Worm (Caenorhabditis elegans) whole organism, L1 larva: ENCODE data around the gene K07D4.9.
A peak's percentile ranks its signal among the peaks of the same experiment; 100 is the strongest.

Source experiments
- C04F5.9 ChIP-seq: sonication (generic microtip); optimal IDR thresholded peaks from 2 replicates; lab custom pipeline; 2016; ENCODE audit warnings: missing genetic modification characterization, missing compliant biosample characterization
- alr-1 ChIP-seq: fragments of 200-800 bp; sonication (Bioruptor generic); optimal IDR thresholded peaks from 2 replicates; lab custom pipeline; 2018; ENCODE audit warnings: borderline replicate concordance, mild to moderate bottlenecking, missing genetic modification characterization, missing compliant biosample characterization
- blmp-1 ChIP-seq: fragments of 150-350 bp; optimal IDR thresholded peaks from 2 replicates; lab custom pipeline; 2014; ENCODE audit warnings: missing biosample characterization, missing genetic modification characterization
- ceh-88 ChIP-seq: fragments of 200-800 bp; sonication (Bioruptor generic); IDR thresholded peaks from 2 replicates; pipeline ENCODE4 v1.3.6; 2022; ENCODE audit warnings: missing genetic modification characterization, missing compliant biosample characterization
- dsc-1 ChIP-seq: sonication (generic microtip); optimal IDR thresholded peaks from 2 replicates; lab custom pipeline; 2016; ENCODE audit warnings: mild to moderate bottlenecking, missing genetic modification characterization, missing compliant biosample characterization
- efl-1 ChIP-seq, 4 experiments: fragments of 150-350 bp; optimal IDR thresholded peaks in 3 of 4; peaks in 1 of 4; 1 replicate in 1 of 4; 2 replicates in 3 of 4; lab custom pipeline; 2014; ENCODE audit warnings: missing biosample characterization in 2 of 4, missing genetic modification characterization in 2 of 4, missing genetic modification reagents in 2 of 4
- egl-13 ChIP-seq: sonication (generic microtip); optimal IDR thresholded peaks from 2 replicates; lab custom pipeline; 2016; ENCODE audit warnings: missing genotype, missing genetic modification reagents, missing genetic modification characterization, missing compliant biosample characterization
- elt-2 ChIP-seq: sonication (generic microtip); optimal IDR thresholded peaks from 2 replicates; lab custom pipeline; 2016; ENCODE audit warnings: missing genetic modification characterization, mild to moderate bottlenecking, inconsistent platforms, missing compliant biosample characterization, missing genetic modification reagents
- elt-3 ChIP-seq, 6 experiments: fragments of 150-350 bp in 1 of 6; sonication (generic microtip); optimal IDR thresholded peaks; 2 replicates each; lab custom pipeline; 2017 to 2018; ENCODE audit warnings: missing biosample characterization in 6 of 6, missing genetic modification characterization in 6 of 6, inconsistent platforms in 1 of 6
- fkh-8 ChIP-seq: sonication (generic microtip); optimal IDR thresholded peaks from 2 replicates; lab custom pipeline; 2016; ENCODE audit warnings: mild to moderate bottlenecking, missing genetic modification characterization, missing compliant biosample characterization
- hpl-2 ChIP-seq: fragments of 150-350 bp; optimal IDR thresholded peaks from 2 replicates; lab custom pipeline; 2014; ENCODE audit warnings: missing biosample characterization, missing genetic modification reagents, missing genetic modification characterization
- irx-1 ChIP-seq: sonication (generic microtip); optimal IDR thresholded peaks from 2 replicates; lab custom pipeline; 2016; ENCODE audit warnings: missing genetic modification characterization, missing compliant biosample characterization
- isw-1 ChIP-seq: fragments of 200-800 bp; sonication (Bioruptor generic); IDR thresholded peaks from 2 replicates; pipeline ENCODE4 v1.3.6; 2022; ENCODE audit warnings: missing genetic modification characterization, missing compliant biosample characterization
- jun-1 ChIP-seq: fragments of 150-350 bp; optimal IDR thresholded peaks from 2 replicates; lab custom pipeline; 2014; ENCODE audit warnings: missing biosample characterization, missing genetic modification reagents, missing genetic modification characterization
- lsy-2 ChIP-seq, 2 experiments: fragments of 150-350 bp; optimal IDR thresholded peaks; 2 replicates each; lab custom pipeline; 2014; ENCODE audit warnings: missing biosample characterization in 2 of 2, missing genetic modification characterization in 2 of 2
- mdl-1 ChIP-seq, 2 experiments: fragments of 150-350 bp; optimal IDR thresholded peaks; 2 replicates each; lab custom pipeline; 2014 to 2017; ENCODE audit warnings: missing biosample characterization in 2 of 2, missing genetic modification characterization in 2 of 2, inconsistent platforms in 1 of 2
- mef-2 ChIP-seq: fragments of 150-350 bp; optimal IDR thresholded peaks from 2 replicates; lab custom pipeline; 2014; ENCODE audit warnings: missing biosample characterization, missing genetic modification characterization
- mep-1 ChIP-seq: fragments of 150-350 bp; optimal IDR thresholded peaks from 2 replicates; lab custom pipeline; 2014; ENCODE audit warnings: missing biosample characterization, missing genetic modification characterization
- nhr-11 ChIP-seq: fragments of 150-350 bp; optimal IDR thresholded peaks from 2 replicates; lab custom pipeline; 2014; ENCODE audit warnings: missing biosample characterization, missing genetic modification characterization
- nhr-12 ChIP-seq: sonication (generic microtip); optimal IDR thresholded peaks from 2 replicates; lab custom pipeline; 2017; ENCODE audit warnings: missing biosample characterization, missing genetic modification characterization
- nhr-20 ChIP-seq: sonication (generic microtip); optimal IDR thresholded peaks from 2 replicates; lab custom pipeline; 2016; ENCODE audit warnings: mild to moderate bottlenecking, missing genetic modification characterization, missing compliant biosample characterization
- nhr-28 ChIP-seq: fragments of 150-350 bp; optimal IDR thresholded peaks from 2 replicates; lab custom pipeline; 2014; ENCODE audit warnings: missing biosample characterization, missing genetic modification characterization
- nhr-47 ChIP-seq: sonication (generic microtip); optimal IDR thresholded peaks from 2 replicates; lab custom pipeline; 2016; ENCODE audit warnings: mild to moderate bottlenecking, missing genetic modification characterization, moderate library complexity, missing compliant biosample characterization
- nhr-77 ChIP-seq: fragments of 150-350 bp; optimal IDR thresholded peaks from 2 replicates; lab custom pipeline; 2014; ENCODE audit warnings: missing biosample characterization, missing genetic modification characterization
- nhr-90 ChIP-seq: sonication (generic microtip); optimal IDR thresholded peaks from 2 replicates; lab custom pipeline; 2016; ENCODE audit warnings: mild to moderate bottlenecking, missing genetic modification characterization, missing compliant biosample characterization; ENCODE audit not compliant: poor library complexity
- rnt-1 ChIP-seq: sonication (generic microtip); optimal IDR thresholded peaks from 2 replicates; lab custom pipeline; 2016; ENCODE audit warnings: mild to moderate bottlenecking, missing genetic modification characterization, moderate library complexity, missing compliant biosample characterization
- sptf-1 ChIP-seq: fragments of 150-350 bp; optimal IDR thresholded peaks from 2 replicates; lab custom pipeline; 2014; ENCODE audit warnings: missing biosample characterization, missing genetic modification characterization
- swsn-7 ChIP-seq: sonication (generic microtip); optimal IDR thresholded peaks from 2 replicates; lab custom pipeline; 2016; ENCODE audit warnings: missing genetic modification characterization, missing compliant biosample characterization
- tlp-1 ChIP-seq: fragments of 150-350 bp; optimal IDR thresholded peaks from 2 replicates; lab custom pipeline; 2014; ENCODE audit warnings: missing biosample characterization, missing genetic modification characterization
- unc-30 ChIP-seq: sonication (generic microtip); optimal IDR thresholded peaks from 2 replicates; lab custom pipeline; 2017; ENCODE audit warnings: missing biosample characterization, missing genetic modification characterization
- unc-62 ChIP-seq: fragments of 150-350 bp; optimal IDR thresholded peaks from 2 replicates; lab custom pipeline; 2014; ENCODE audit warnings: missing biosample characterization, missing genetic modification reagents, missing genetic modification characterization
- unc-86 ChIP-seq: sonication (generic microtip); optimal IDR thresholded peaks from 2 replicates; lab custom pipeline; 2016; ENCODE audit warnings: missing genetic modification characterization, missing compliant biosample characterization
- vab-15 ChIP-seq: sonication (generic microtip); optimal IDR thresholded peaks from 2 replicates; lab custom pipeline; 2017; ENCODE audit warnings: missing genotype, mild to moderate bottlenecking, missing genetic modification characterization, missing compliant biosample characterization
- ztf-4 ChIP-seq: fragments of 150-350 bp; optimal IDR thresholded peaks from 2 replicates; lab custom pipeline; 2014; ENCODE audit warnings: missing biosample characterization, missing genetic modification characterization

Gene K07D4.9

DNA sequence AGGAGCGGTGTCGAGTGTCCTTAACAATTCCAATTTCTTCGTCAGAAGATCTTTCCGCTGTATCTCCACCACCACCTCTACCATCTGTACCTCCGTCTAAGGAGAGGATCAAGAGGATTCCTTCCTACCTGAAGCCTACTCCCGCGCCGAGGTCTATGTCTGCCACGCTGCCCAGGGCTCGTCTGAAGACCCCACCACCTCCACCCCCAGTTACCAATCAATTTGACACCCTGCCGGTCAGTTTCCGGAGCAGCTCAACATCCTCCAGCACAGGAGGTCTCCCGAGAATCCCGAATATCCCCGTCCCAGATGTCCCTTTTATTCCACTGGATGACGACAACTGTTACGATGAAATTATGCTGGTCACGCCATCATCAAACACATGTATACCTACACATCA, 20.4 kb upstream of the K07D4.9 start:
- TF ChIP-seq mep-1 (tag; lab: Kevin White, UChicago) = no peak
- no peak for TF ChIP-seq unc-62 (GFP tag; lab: Kevin White, UChicago)
- no peak for TF ChIP-seq nhr-90
- no peak for TF ChIP-seq nhr-11 (tag; lab: Kevin White, UChicago)
- TF ChIP-seq vab-15 (tag; lab: Kevin White, UChicago) = no peak
- no peak for TF ChIP-seq tlp-1 (tag; lab: Kevin White, UChicago)
- TF ChIP-seq blmp-1 (tag; lab: Kevin White, UChicago) = no peak
- TF ChIP-seq sptf-1 (tag; lab: Kevin White, UChicago) = no peak
- TF ChIP-seq nhr-47 = no peak
- no peak for TF ChIP-seq mef-2 (tag; lab: Kevin White, UChicago)
- no peak for TF ChIP-seq swsn-7 (tag; lab: Kevin White, UChicago)
- no peak for TF ChIP-seq unc-30 (tag; lab: Kevin White, UChicago)
- no peak for TF ChIP-seq ztf-4 (tag; lab: Kevin White, UChicago)

DNA sequence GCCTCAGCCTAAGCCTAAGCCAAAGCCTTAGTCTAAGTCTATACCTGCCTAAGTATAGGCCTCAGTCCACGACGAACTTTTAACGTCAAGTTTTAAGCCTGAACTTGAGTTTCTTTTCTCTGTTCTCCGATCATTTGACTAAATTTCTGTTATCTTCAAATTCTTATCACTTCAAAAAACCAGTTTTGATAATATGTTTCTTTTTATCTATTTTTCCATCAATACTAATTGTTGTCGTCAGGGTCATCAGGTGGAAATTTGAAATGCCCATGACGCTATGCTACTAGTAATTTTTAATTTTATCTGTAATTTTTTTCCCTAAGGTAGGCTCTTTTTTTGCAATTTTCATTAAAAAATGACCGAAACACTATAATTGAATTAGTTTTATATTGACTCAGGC, 16.9 kb upstream of the K07D4.9 start:
- TF ChIP-seq alr-1 (tag; lab: Kevin White, UChicago) (no peak), nhr-20 (tag; lab: Kevin White, UChicago) (peak; percentile 2), elt-2 (tag; lab: Kevin White, UChicago) (peak; percentile 68), elt-3 (tag; optimal IDR thresholded peaks at IDR 0.05; lab: Kevin White, UChicago) (peak in 1 of 6 experiments; percentile 70), mep-1 (tag; lab: Kevin White, UChicago) (no peak)

DNA sequence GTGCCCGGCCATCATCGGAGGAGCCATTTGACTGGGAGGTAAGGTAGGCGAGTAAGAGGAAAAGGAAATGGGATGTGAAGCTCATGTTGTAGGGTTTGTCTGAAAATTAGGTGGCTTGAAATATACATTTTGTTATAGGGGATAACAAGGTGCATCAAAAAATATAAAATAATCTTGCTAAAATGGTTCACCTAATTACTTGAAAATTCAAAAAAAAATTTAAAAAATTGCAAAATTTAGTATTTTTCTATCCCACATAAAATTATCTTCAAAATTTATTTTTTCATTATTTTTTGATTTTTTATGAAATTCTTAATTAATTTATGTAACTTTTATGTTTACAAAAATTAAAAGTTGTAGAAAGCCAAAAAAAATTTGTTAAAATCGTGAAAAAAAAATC, 9.8 kb upstream of the K07D4.9 start, which contains the start of gene K07D4.6:
K07D4.6 (minus strand) TSS at position 101 of the 400 bp plus-strand sequence.
- TF ChIP-seq efl-1 (optimal IDR thresholded peaks at IDR 0.05; lab: Kevin White, UChicago) = no peak
- peak in 1 of 2 experiments; percentile 20 for TF ChIP-seq efl-1 (GFP tag; optimal IDR thresholded peaks at IDR 0.05 in 1 of 2; lab: Kevin White, UChicago)
- TF ChIP-seq ztf-4 (tag; lab: Kevin White, UChicago) = no peak

DNA sequence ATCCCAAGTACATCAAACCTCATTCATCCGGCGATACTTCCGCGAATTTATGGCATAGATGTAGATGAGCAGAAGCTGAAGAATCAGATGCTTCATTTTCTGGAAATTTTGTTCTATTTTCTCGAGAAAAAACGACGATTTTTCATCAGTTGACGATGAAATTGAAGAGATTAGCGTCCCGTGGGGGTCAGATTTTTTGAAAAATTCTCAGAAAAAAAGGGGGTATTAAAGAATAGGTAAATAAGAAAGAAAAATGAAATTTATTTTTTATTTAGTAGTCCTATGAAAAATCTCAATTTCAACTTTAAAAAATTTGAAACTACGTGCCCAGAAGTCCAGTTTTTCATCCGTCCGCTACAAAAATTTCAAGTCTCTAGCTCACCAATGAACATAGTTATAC, 2.9 kb upstream of the K07D4.9 start, which contains the start of gene K07D4.5:
K07D4.5 (minus strand) TSS at position 101 of the 400 bp plus-strand sequence.
- TF ChIP-seq isw-1 (GFP tag; lab: Robert Waterston, UW) (no peak), mdl-1 (tag; optimal IDR thresholded peaks at IDR 0.05; lab: Kevin White, UChicago) (no peak), jun-1 (tag; lab: Kevin White, UChicago) (no peak), egl-13 (tag; lab: Kevin White, UChicago) (no peak)

DNA sequence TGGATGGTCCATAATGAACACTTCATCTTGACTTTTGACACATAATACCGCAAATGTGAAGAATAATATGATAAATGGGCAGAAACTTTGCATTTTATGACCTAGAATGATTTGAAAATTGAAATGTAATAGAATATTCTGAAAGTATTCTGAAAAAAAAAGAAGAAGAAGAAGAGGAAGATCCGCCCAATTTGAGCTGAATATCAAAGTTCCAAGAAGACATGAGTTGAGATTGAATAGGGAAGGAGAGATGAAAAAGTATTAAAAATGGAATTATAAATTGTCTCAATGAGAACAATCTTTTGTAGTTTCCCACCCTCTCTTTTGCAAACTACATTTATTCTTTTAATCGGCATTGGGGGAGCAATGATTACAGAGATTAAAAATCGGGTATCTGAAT, 3.9 kb downstream of the K07D4.9 start, which contains the start of gene K07D4.4:
K07D4.4 (minus strand) TSS at position 101 of the 400 bp plus-strand sequence.
- TF ChIP-seq sptf-1 (tag; lab: Kevin White, UChicago) = no peak
- no peak for TF ChIP-seq unc-86 (tag; lab: Kevin White, UChicago)
- TF ChIP-seq fkh-8 = no peak
- no peak for TF ChIP-seq unc-30 (tag; lab: Kevin White, UChicago)
- TF ChIP-seq efl-1 (optimal IDR thresholded peaks at IDR 0.05; lab: Kevin White, UChicago) = no peak
- TF ChIP-seq efl-1 (GFP tag; optimal IDR thresholded peaks at IDR 0.05 in 1 of 2; lab: Kevin White, UChicago) = no peak
- no peak for TF ChIP-seq lsy-2 (tag; optimal IDR thresholded peaks at IDR 0.05; lab: Kevin White, UChicago)
- no peak for TF ChIP-seq rnt-1 (tag; lab: Kevin White, UChicago)
- no peak for TF ChIP-seq hpl-2 (GFP tag; lab: Kevin White, UChicago)
- no peak for TF ChIP-seq nhr-28 (tag; lab: Kevin White, UChicago)
- TF ChIP-seq C04F5.9 (tag; lab: Kevin White, UChicago) = no peak
- TF ChIP-seq dsc-1 = no peak
- TF ChIP-seq nhr-77 (tag; lab: Kevin White, UChicago) = no peak
- TF ChIP-seq irx-1 = no peak
- TF ChIP-seq nhr-12 (tag; lab: Kevin White, UChicago) = no peak
- TF ChIP-seq nhr-20 (tag; lab: Kevin White, UChicago) = no peak
- TF ChIP-seq ceh-88 = no peak
